Worm (Caenorhabditis elegans) whole organism, mixed stage, embryonic: ENCODE data around the gene btb-10.

Source experiments
- M03D4.4 ChIP-seq: sonication (generic microtip); optimal IDR thresholded peaks from 2 replicates; lab custom pipeline; 2017; ENCODE audit warnings: mild to moderate bottlenecking, missing genetic modification characterization, missing compliant biosample characterization
- bed-3 ChIP-seq: fragments of 200-800 bp; sonication (Bioruptor generic); optimal IDR thresholded peaks from 3 replicates; lab custom pipeline; 2018; ENCODE audit warnings: mild to moderate bottlenecking, missing genetic modification characterization, moderate library complexity, missing compliant biosample characterization
- blmp-1 ChIP-seq: fragments of 150-350 bp; optimal IDR thresholded peaks from 2 replicates; lab custom pipeline; 2014; ENCODE audit warnings: missing biosample characterization, missing genetic modification characterization
- ceh-39 ChIP-seq: fragments of 150-350 bp; optimal IDR thresholded peaks from 2 replicates; lab custom pipeline; 2014; ENCODE audit warnings: missing biosample characterization, missing genetic modification characterization
- ceh-43 ChIP-seq: fragments of 200-800 bp; sonication (Bioruptor generic); optimal IDR thresholded peaks from 2 replicates; lab custom pipeline; 2018; ENCODE audit warnings: mild to moderate bottlenecking, missing genetic modification characterization, moderate library complexity, missing compliant biosample characterization
- ceh-83 ChIP-seq: fragments of 200-800 bp; sonication (Bioruptor generic); optimal IDR thresholded peaks from 2 replicates; lab custom pipeline; 2018; ENCODE audit warnings: mild to moderate bottlenecking, missing genetic modification characterization, missing compliant biosample characterization
- cnd-1 ChIP-seq: fragments of 200-800 bp; sonication (Bioruptor generic); optimal IDR thresholded peaks from 2 replicates; lab custom pipeline; 2018; ENCODE audit warnings: mild to moderate bottlenecking, missing genetic modification characterization, missing compliant biosample characterization
- drap-1 ChIP-seq: fragments of 200-800 bp; sonication (Bioruptor generic); optimal IDR thresholded peaks from 3 replicates; lab custom pipeline; 2018; ENCODE audit warnings: mild to moderate bottlenecking, missing genetic modification characterization, missing compliant biosample characterization
- elt-1 ChIP-seq: sonication (generic microtip); optimal IDR thresholded peaks from 2 replicates; lab custom pipeline; 2017; ENCODE audit warnings: missing genetic modification characterization, mild to moderate bottlenecking, missing compliant biosample characterization, antibody characterized with exemption, moderate library complexity, borderline replicate concordance; ENCODE audit not compliant: insufficient read depth
- elt-3 ChIP-seq: fragments of 150-350 bp; optimal IDR thresholded peaks from 2 replicates; lab custom pipeline; 2014; ENCODE audit warnings: missing biosample characterization, missing genetic modification characterization
- flh-1 ChIP-seq: fragments of 200-800 bp; sonication (Bioruptor generic); optimal IDR thresholded peaks from 2 replicates; lab custom pipeline; 2018; ENCODE audit warnings: mild to moderate bottlenecking, missing genetic modification characterization, moderate library complexity, missing compliant biosample characterization
- ham-2 ChIP-seq: fragments of 200-800 bp; sonication (Bioruptor generic); optimal IDR thresholded peaks from 2 replicates; lab custom pipeline; 2018; ENCODE audit warnings: mild to moderate bottlenecking, missing genetic modification characterization, missing compliant biosample characterization
- lin-13 ChIP-seq: fragments of 150-350 bp; optimal IDR thresholded peaks from 2 replicates; lab custom pipeline; 2014; ENCODE audit warnings: missing biosample characterization, missing genetic modification characterization
- lin-32 ChIP-seq: fragments of 200-800 bp; sonication (Bioruptor generic); optimal IDR thresholded peaks from 2 replicates; lab custom pipeline; 2018; ENCODE audit warnings: mild to moderate bottlenecking, missing genetic modification characterization, missing compliant biosample characterization
- lsy-2 ChIP-seq: fragments of 150-350 bp; optimal IDR thresholded peaks from 2 replicates; lab custom pipeline; 2014; ENCODE audit warnings: missing biosample characterization, missing genetic modification characterization
- mab-5 ChIP-seq: fragments of 150-350 bp; optimal IDR thresholded peaks from 2 replicates; lab custom pipeline; 2014; ENCODE audit warnings: missing biosample characterization, missing genetic modification characterization
- mep-1 ChIP-seq: fragments of 150-350 bp; optimal IDR thresholded peaks from 2 replicates; lab custom pipeline; 2017; ENCODE audit warnings: missing biosample characterization, missing genetic modification reagents, missing genetic modification characterization, inconsistent platforms
- mls-2 ChIP-seq: sonication (generic microtip); optimal IDR thresholded peaks from 2 replicates; lab custom pipeline; 2016; ENCODE audit warnings: mild to moderate bottlenecking, missing genetic modification characterization, moderate library complexity, missing compliant biosample characterization
- nhr-12 ChIP-seq: fragments of 150-350 bp; optimal IDR thresholded peaks from 2 replicates; lab custom pipeline; 2014; ENCODE audit warnings: missing biosample characterization, missing genetic modification characterization
- nhr-2 ChIP-seq: fragments of 150-350 bp; optimal IDR thresholded peaks from 2 replicates; lab custom pipeline; 2014; ENCODE audit warnings: missing biosample characterization, missing genetic modification characterization
- nhr-28 ChIP-seq: fragments of 150-350 bp; optimal IDR thresholded peaks from 2 replicates; lab custom pipeline; 2014; ENCODE audit warnings: missing biosample characterization, missing genetic modification characterization
- pha-4 ChIP-seq: fragments of 150-350 bp; optimal IDR thresholded peaks from 2 replicates; lab custom pipeline; 2018; ENCODE audit warnings: missing biosample characterization, missing genetic modification reagents, missing genetic modification characterization
- sptf-1 ChIP-seq: sonication (generic microtip); optimal IDR thresholded peaks from 2 replicates; lab custom pipeline; 2017; ENCODE audit warnings: mild to moderate bottlenecking, missing genetic modification characterization, moderate library complexity, missing compliant biosample characterization
- tbx-8 ChIP-seq: fragments of 200-800 bp; sonication (Bioruptor generic); optimal IDR thresholded peaks from 2 replicates; lab custom pipeline; 2018; ENCODE audit warnings: mild to moderate bottlenecking, missing genetic modification characterization, moderate library complexity, missing compliant biosample characterization
- unc-120 ChIP-seq: sonication (generic microtip); optimal IDR thresholded peaks from 2 replicates; lab custom pipeline; 2017; ENCODE audit warnings: missing genetic modification characterization, missing compliant biosample characterization; ENCODE audit not compliant: poor library complexity, severe bottlenecking
- unc-39 ChIP-seq: fragments of 150-350 bp; optimal IDR thresholded peaks from 2 replicates; lab custom pipeline; 2014; ENCODE audit warnings: missing biosample characterization, missing genetic modification characterization
- zip-8 ChIP-seq: fragments of 150-350 bp; optimal IDR thresholded peaks from 2 replicates; lab custom pipeline; 2014; ENCODE audit warnings: missing biosample characterization, missing genetic modification characterization
- ztf-11 ChIP-seq: fragments of 150-350 bp; optimal IDR thresholded peaks from 2 replicates; lab custom pipeline; 2014; ENCODE audit warnings: missing biosample characterization, missing genetic modification characterization

The btb-10 gene

ce11 chrII:1100719-1101118 is 40.1 kb upstream of the btb-10 start, which contains the start of gene pho-14:
Gene pho-14 (minus strand): TSS chrII:1100819.
- TF ChIP-seq tbx-8 (GFP tag; lab: Kevin White, UChicago) (no peak), sptf-1 (tag; lab: Kevin White, UChicago) (no peak), lsy-2 (tag; lab: Kevin White, UChicago) (no peak), M03D4.4 (tag; lab: Kevin White, UChicago) (no peak), mab-5 (tag; lab: Kevin White, UChicago) (no peak), elt-1 (tag; lab: Kevin White, UChicago) (no peak), cnd-1 (tag; lab: Kevin White, UChicago) (no peak), elt-3 (no peak), mep-1 (tag; lab: Kevin White, UChicago) (no peak), blmp-1 (tag; lab: Kevin White, UChicago) (no peak), lin-13 (tag; lab: Kevin White, UChicago) (no peak), nhr-12 (tag; lab: Kevin White, UChicago) (no peak), pha-4 (tag; lab: Kevin White, UChicago) (no peak), zip-8 (tag; lab: Kevin White, UChicago) (no peak), ztf-11 (tag; lab: Kevin White, UChicago) (no peak), unc-120 (no peak)

ce11 chrII:1091706-1092105 is 31.1 kb upstream of the btb-10 start, which contains the start of gene snf-3:
Gene snf-3 (plus strand): TSS chrII:1092006.
- TF ChIP-seq mep-1 (tag; lab: Kevin White, UChicago) (no peak), lsy-2 (tag; lab: Kevin White, UChicago) (no peak), elt-3 (no peak), nhr-2 (tag; lab: Kevin White, UChicago) (no peak), unc-39 (tag; lab: Kevin White, UChicago) (no peak), ceh-39 (tag; lab: Kevin White, UChicago) (no peak), sptf-1 (tag; lab: Kevin White, UChicago) (no peak), flh-1 (GFP tag; lab: Kevin White, UChicago) (no peak), tbx-8 (GFP tag; lab: Kevin White, UChicago) (no peak)

ce11 chrII:1090743-1091142 is 30.1 kb upstream of the btb-10 start:
- TF ChIP-seq blmp-1 (tag; lab: Kevin White, UChicago): no peak
- no peak for TF ChIP-seq ceh-83
- TF ChIP-seq zip-8 (tag; lab: Kevin White, UChicago): no peak
- TF ChIP-seq sptf-1 (tag; lab: Kevin White, UChicago): no peak
- no peak for TF ChIP-seq nhr-2 (tag; lab: Kevin White, UChicago)
- no peak for TF ChIP-seq lin-32
- TF ChIP-seq pha-4 (tag; lab: Kevin White, UChicago): no peak
- TF ChIP-seq ceh-43 (GFP tag; lab: Kevin White, UChicago): no peak
- TF ChIP-seq unc-120: no peak
- no peak for TF ChIP-seq drap-1 (GFP tag; lab: Kevin White, UChicago)
- TF ChIP-seq M03D4.4 (tag; lab: Kevin White, UChicago): no peak
- no peak for TF ChIP-seq mls-2 (tag; lab: Kevin White, UChicago)
- TF ChIP-seq mab-5 (tag; lab: Kevin White, UChicago): no peak
- no peak for TF ChIP-seq elt-1 (tag; lab: Kevin White, UChicago)

- TF ChIP-seq mab-5 (tag; lab: Kevin White, UChicago) (no peak), sptf-1 (tag; lab: Kevin White, UChicago) (no peak), ztf-11 (tag; lab: Kevin White, UChicago) (no peak), bed-3 (GFP tag; lab: Kevin White, UChicago) (no peak), M03D4.4 (tag; lab: Kevin White, UChicago) (no peak)
Observed at ce11 chrII:1088527-1089230, 28.1 kb upstream of the btb-10 start.

- TF ChIP-seq nhr-12 (tag; lab: Kevin White, UChicago): no peak
- TF ChIP-seq ham-2 (GFP tag; lab: Kevin White, UChicago): no peak
- TF ChIP-seq M03D4.4 (tag; lab: Kevin White, UChicago): no peak
- TF ChIP-seq nhr-28 (tag; lab: Kevin White, UChicago): no peak
Observed at ce11 chrII:1086479-1086878, 25.9 kb upstream of the btb-10 start.
